Worm (Caenorhabditis elegans) whole organism, L4 larva: ENCODE data around the gene B0416.10.

ENCODE experiments used
- D1046.2 ChIP-seq: fragments of 200-800 bp; sonication (Bioruptor generic); IDR thresholded peaks from 2 replicates; pipeline ENCODE4 v1.3.6; 2022; ENCODE audit warnings: missing genetic modification characterization, missing compliant biosample characterization
- F10B5.3 ChIP-seq: sonication (generic microtip); optimal IDR thresholded peaks from 2 replicates; lab custom pipeline; 2016; ENCODE audit warnings: mild to moderate bottlenecking, missing genetic modification characterization, missing compliant biosample characterization
- T20F7.1 ChIP-seq: fragments of 200-800 bp; sonication (Bioruptor generic); optimal IDR thresholded peaks from 2 replicates; lab custom pipeline; 2018; ENCODE audit warnings: mild to moderate bottlenecking, missing genetic modification characterization, missing compliant biosample characterization
- Y48G9A.11 ChIP-seq: fragments of 200-800 bp; sonication (Bioruptor generic); IDR thresholded peaks from 2 replicates; pipeline ENCODE4 v1.3.6; 2022; ENCODE audit warnings: missing genetic modification reagents, missing genetic modification characterization, missing compliant biosample characterization
- Y5F2A.4 ChIP-seq: fragments of 200-800 bp; sonication (Bioruptor generic); optimal IDR thresholded peaks from 2 replicates; lab custom pipeline; 2018; ENCODE audit warnings: mild to moderate bottlenecking, missing genetic modification characterization, missing compliant biosample characterization
- ZK546.5 ChIP-seq, 2 experiments: sonication (generic microtip); optimal IDR thresholded peaks; 2 replicates each; lab custom pipeline; 2017; ENCODE audit warnings: missing biosample characterization in 2 of 2, missing genetic modification characterization in 2 of 2
- aha-1 ChIP-seq: fragments of 150-350 bp; peaks from one replicate; lab custom pipeline; 2014; ENCODE audit warnings: missing biosample characterization, missing genetic modification characterization
- ceh-32 ChIP-seq: sonication (generic microtip); optimal IDR thresholded peaks from 2 replicates; lab custom pipeline; 2016; ENCODE audit warnings: mild to moderate bottlenecking, missing genetic modification characterization, missing compliant biosample characterization; ENCODE audit not compliant: poor library complexity
- ceh-44 ChIP-seq: fragments of 200-800 bp; sonication (Bioruptor generic); IDR thresholded peaks from 2 replicates; pipeline ENCODE4 v1.3.6; 2022; ENCODE audit warnings: missing genetic modification reagents, missing genetic modification characterization, missing compliant biosample characterization
- ceh-62 ChIP-seq: sonication (generic microtip); optimal IDR thresholded peaks from 2 replicates; lab custom pipeline; 2017; ENCODE audit warnings: missing biosample characterization, missing genetic modification characterization
- cey-2 ChIP-seq: sonication (generic microtip); optimal IDR thresholded peaks from 3 replicates; lab custom pipeline; 2017; ENCODE audit warnings: missing genetic modification characterization, mild to moderate bottlenecking, missing compliant biosample characterization, antibody characterized with exemption, borderline replicate concordance; ENCODE audit not compliant: insufficient read depth
- daf-19 ChIP-seq: fragments of 200-800 bp; sonication (Bioruptor generic); conservative IDR thresholded peaks from 2 replicates; pipeline ENCODE4 v1.3.6; 2022; ENCODE audit warnings: missing genetic modification characterization, missing compliant biosample characterization
- dmd-6 ChIP-seq: fragments of 200-800 bp; sonication (Bioruptor generic); IDR thresholded peaks from 2 replicates; pipeline ENCODE4 v1.3.6; 2022; ENCODE audit warnings: missing genetic modification reagents, missing genetic modification characterization, missing compliant biosample characterization
- dmd-8 ChIP-seq: fragments of 200-800 bp; sonication (Bioruptor generic); IDR thresholded peaks from 2 replicates; pipeline ENCODE4 v1.3.6; 2022; ENCODE audit warnings: missing genetic modification characterization, missing compliant biosample characterization
- dpl-1 ChIP-seq: fragments of 150-350 bp; optimal IDR thresholded peaks from 2 replicates; lab custom pipeline; 2014; ENCODE audit warnings: missing biosample characterization, missing genetic modification reagents, missing genetic modification characterization
- duxl-1 ChIP-seq: sonication (generic microtip); optimal IDR thresholded peaks from 2 replicates; lab custom pipeline; 2016; ENCODE audit warnings: mild to moderate bottlenecking, missing genetic modification characterization, moderate library complexity, missing compliant biosample characterization; ENCODE audit not compliant: poor library complexity
- dve-1 ChIP-seq: sonication (generic microtip); optimal IDR thresholded peaks from 2 replicates; lab custom pipeline; 2017; ENCODE audit warnings: antibody characterized with exemption, mild to moderate bottlenecking, missing genetic modification characterization, missing compliant biosample characterization; ENCODE audit not compliant: insufficient read depth
- fos-1 ChIP-seq: fragments of 150-350 bp; optimal IDR thresholded peaks from 2 replicates; lab custom pipeline; 2014; ENCODE audit warnings: missing biosample characterization, missing genetic modification characterization
- hlh-11 ChIP-seq: fragments of 200-800 bp; sonication (Bioruptor generic); optimal IDR thresholded peaks from 2 replicates; lab custom pipeline; 2018; ENCODE audit warnings: mild to moderate bottlenecking, missing genetic modification characterization, missing compliant biosample characterization
- hlh-30 ChIP-seq: sonication (generic microtip); optimal IDR thresholded peaks from 2 replicates; lab custom pipeline; 2017; ENCODE audit warnings: antibody characterized with exemption, mild to moderate bottlenecking, missing genetic modification characterization, missing compliant biosample characterization; ENCODE audit not compliant: insufficient read depth
- lsy-2 ChIP-seq, 2 experiments: fragments of 150-350 bp in 1 of 2; sonication (generic microtip) in 1 of 2; optimal IDR thresholded peaks; 2 replicates each; lab custom pipeline; 2014 to 2017; ENCODE audit warnings: missing biosample characterization in 2 of 2, missing genetic modification characterization in 2 of 2
- madf-5 ChIP-seq, 2 experiments: fragments of 200-800 bp; sonication (Bioruptor generic); IDR thresholded peaks; 2 replicates each; pipeline ENCODE4 v1.3.6; 2022; ENCODE audit warnings: missing compliant biosample characterization in 2 of 2, missing genetic modification characterization in 2 of 2
- mes-2 ChIP-seq: sonication (generic microtip); optimal IDR thresholded peaks from 2 replicates; lab custom pipeline; 2016; ENCODE audit warnings: missing genotype, mild to moderate bottlenecking, missing genetic modification characterization, missing compliant biosample characterization; ENCODE audit not compliant: poor library complexity, severe bottlenecking
- mxl-2 ChIP-seq: fragments of 200-800 bp; sonication (Bioruptor generic); conservative IDR thresholded peaks from 2 replicates; pipeline ENCODE4 v1.3.6; 2022; ENCODE audit warnings: missing genetic modification reagents, missing genetic modification characterization, missing compliant biosample characterization
- mxl-3 ChIP-seq: fragments of 200-800 bp; sonication (Bioruptor generic); optimal IDR thresholded peaks from 2 replicates; lab custom pipeline; 2018; ENCODE audit warnings: mild to moderate bottlenecking, missing genetic modification characterization, missing compliant biosample characterization
- nhr-25 ChIP-seq: sonication (generic microtip); optimal IDR thresholded peaks from 2 replicates; lab custom pipeline; 2017; ENCODE audit warnings: missing genetic modification characterization, mild to moderate bottlenecking, missing compliant biosample characterization, antibody characterized with exemption, moderate library complexity, borderline replicate concordance; ENCODE audit not compliant: insufficient read depth
- nhr-28 ChIP-seq: fragments of 150-350 bp; optimal IDR thresholded peaks from 2 replicates; lab custom pipeline; 2014; ENCODE audit warnings: missing biosample characterization, missing genetic modification characterization
- nhr-41 ChIP-seq: fragments of 200-800 bp; sonication (Bioruptor generic); IDR thresholded peaks from 2 replicates; pipeline ENCODE4 v1.3.6; 2022; ENCODE audit warnings: missing genetic modification reagents, missing genetic modification characterization, missing compliant biosample characterization
- nhr-42 ChIP-seq: fragments of 200-800 bp; sonication (Bioruptor generic); IDR thresholded peaks from 2 replicates; pipeline ENCODE4 v1.3.6; 2022; ENCODE audit warnings: missing genetic modification characterization, missing compliant biosample characterization
- nhr-48 ChIP-seq: sonication (generic microtip); optimal IDR thresholded peaks from 2 replicates; lab custom pipeline; 2016; ENCODE audit warnings: mild to moderate bottlenecking, missing genetic modification characterization, missing compliant biosample characterization
- php-3 ChIP-seq: fragments of 200-800 bp; sonication (Bioruptor generic); IDR thresholded peaks from 2 replicates; pipeline ENCODE4 v1.3.6; 2022; ENCODE audit warnings: missing genetic modification reagents, missing genetic modification characterization, missing compliant biosample characterization
- pqm-1 ChIP-seq: sonication (generic microtip); optimal IDR thresholded peaks from 2 replicates; lab custom pipeline; 2017; ENCODE audit warnings: missing biosample characterization, missing genetic modification characterization
- rbr-2 ChIP-seq: sonication (generic microtip); optimal IDR thresholded peaks from 2 replicates; lab custom pipeline; 2016; ENCODE audit warnings: missing genotype, missing genetic modification characterization, missing compliant biosample characterization
- skn-1 ChIP-seq: fragments of 150-350 bp; optimal IDR thresholded peaks from 2 replicates; lab custom pipeline; 2014; ENCODE audit warnings: missing biosample characterization, missing genetic modification characterization
- spr-3 ChIP-seq: fragments of 200-800 bp; sonication (Bioruptor generic); optimal IDR thresholded peaks from 2 replicates; lab custom pipeline; 2018; ENCODE audit warnings: mild to moderate bottlenecking, missing genetic modification characterization, missing compliant biosample characterization
- zag-1 ChIP-seq: fragments of 150-350 bp; optimal IDR thresholded peaks from 2 replicates; lab custom pipeline; 2014; ENCODE audit warnings: missing biosample characterization, missing genetic modification characterization
- zfp-3 ChIP-seq: fragments of 200-800 bp; sonication (Bioruptor generic); conservative IDR thresholded peaks from 2 replicates; pipeline ENCODE4 v1.3.6; 2022; ENCODE audit warnings: missing genetic modification reagents, missing genetic modification characterization, missing compliant biosample characterization
- zip-2 ChIP-seq: fragments of 150-350 bp; optimal IDR thresholded peaks from 2 replicates; lab custom pipeline; 2014; ENCODE audit warnings: missing biosample characterization, missing genetic modification characterization

The B0416.10 gene

ce11 chrX:9298846-9299245, 24.4 kb upstream of the B0416.10 start, which contains the start of gene B0416.2:
TSS of gene B0416.2 (plus strand) at chrX:9299146.
- TF ChIP-seq D1046.2 (GFP tag; lab: Robert Waterston, UW) (no peak), nhr-48 (tag; lab: Kevin White, UChicago) (no peak), dmd-6 (no peak), spr-3 (GFP tag; lab: Kevin White, UChicago) (no peak), Y5F2A.4 (no peak), T20F7.1 (GFP tag; lab: Kevin White, UChicago) (no peak), ZK546.5 (tag; optimal IDR thresholded peaks at IDR 0.05; lab: Kevin White, UChicago) (no peak), fos-1 (tag; lab: Kevin White, UChicago) (no peak), mxl-3 (GFP tag; lab: Kevin White, UChicago) (no peak), duxl-1 (no peak), ceh-62 (no peak), skn-1 (tag; lab: Kevin White, UChicago) (no peak), cey-2 (tag; lab: Kevin White, UChicago) (no peak)
- TF ChIP-seq, all 104 proteins: peak for 0

ce11 chrX:9297834-9298233, 23.4 kb upstream of the B0416.10 start, which contains the start of gene B0416.7:
TSS of gene B0416.7 (minus strand) at chrX:9297934.
- TF ChIP-seq hlh-30: peak; percentile 13
- TF ChIP-seq nhr-42 (GFP tag; lab: Robert Waterston, UW): no peak
- TF ChIP-seq, all 104 proteins: peak for 1

- TF ChIP-seq mes-2: peak; percentile 84
- 0 out of 2 replicates have a peak, but pooled peaks have one; percentile 6 for TF ChIP-seq php-3
- TF ChIP-seq Y5F2A.4: no peak
- TF ChIP-seq dve-1 (tag; lab: Kevin White, UChicago): peak; percentile 9
- no peak for TF ChIP-seq ceh-62
- TF ChIP-seq hlh-11 (tag; lab: Kevin White, UChicago): peak; percentile 18
- TF ChIP-seq madf-5 (GFP tag; IDR thresholded peaks at IDR 0.05; lab: Robert Waterston, UW): no peak
- peak; percentile 77 for TF ChIP-seq aha-1
- TF ChIP-seq hlh-30: peak; percentile 5
- TF ChIP-seq dpl-1: peak; percentile 6
- no peak for TF ChIP-seq Y48G9A.11 (GFP tag; lab: Robert Waterston, UW)
- peak in 1 of 2 experiments; percentile 30 for TF ChIP-seq lsy-2 (tag; optimal IDR thresholded peaks at IDR 0.05; lab: Kevin White, UChicago)
- TF ChIP-seq, all 104 proteins: peak for 8
These were observed 22.1 kb upstream of the B0416.10 start, which contains the start of gene gly-13 for ce11 chrX:9296591-9296990. TSS of gene gly-13 (minus strand) at chrX:9296622.

- no peak for TF ChIP-seq nhr-25 (tag; lab: Kevin White, UChicago)
- TF ChIP-seq hlh-11 (tag; lab: Kevin White, UChicago): peak; percentile 31
- no peak for TF ChIP-seq mxl-2 (GFP tag; lab: Robert Waterston, UW)
- peak; percentile 38 for TF ChIP-seq dve-1 (tag; lab: Kevin White, UChicago)
- no peak for TF ChIP-seq rbr-2 (tag; lab: Kevin White, UChicago)
- TF ChIP-seq pqm-1 (tag; lab: Kevin White, UChicago): peak; percentile 36
- no peak for TF ChIP-seq Y48G9A.11 (GFP tag; lab: Robert Waterston, UW)
- TF ChIP-seq zfp-3 (GFP tag; lab: Robert Waterston, UW): no peak
- no peak for TF ChIP-seq ceh-32 (tag; lab: Kevin White, UChicago)
- peak; percentile 40 for TF ChIP-seq nhr-28 (tag; lab: Kevin White, UChicago)
- TF ChIP-seq zag-1: no peak
- peak; percentile 27 for TF ChIP-seq hlh-30
- TF ChIP-seq dmd-6: peak; percentile 60
- peak; percentile 37 for TF ChIP-seq mxl-3 (GFP tag; lab: Kevin White, UChicago)
These were observed 21.0 kb upstream of the B0416.10 start for ce11 chrX:9295471-9295870.

ce11 chrX:9291345-9291744, 16.9 kb upstream of the B0416.10 start, which contains the start of gene B0416.3:
TSS of gene B0416.3 (plus strand) at chrX:9291645.
- TF ChIP-seq daf-19 (no peak), skn-1 (tag; lab: Kevin White, UChicago) (no peak), F10B5.3 (tag; lab: Kevin White, UChicago) (no peak), nhr-41 (GFP tag; lab: Robert Waterston, UW) (no peak), dmd-8 (no peak), ceh-44 (GFP tag; lab: Robert Waterston, UW) (no peak), zip-2 (tag; lab: Kevin White, UChicago) (no peak)
